Worm (Caenorhabditis elegans) whole organism, young adult: Measurements from ENCODE around the gene rde-8.

ENCODE experiments used
- B0336.3 ChIP-seq: fragments of 200-800 bp; sonication (Bioruptor generic); IDR thresholded peaks from 2 replicates; pipeline ENCODE4 v1.3.6; 2022; ENCODE audit warnings: missing genetic modification characterization, missing compliant biosample characterization
- C17E4.6 ChIP-seq: fragments of 200-800 bp; sonication (Bioruptor generic); IDR thresholded peaks from 2 replicates; pipeline ENCODE4 v1.3.6; 2022; ENCODE audit warnings: missing genetic modification reagents, missing genetic modification characterization, missing compliant biosample characterization
- F33H1.4 ChIP-seq: fragments of 200-800 bp; sonication (Bioruptor generic); IDR thresholded peaks from 2 replicates; pipeline ENCODE4 v1.3.6; 2022; ENCODE audit warnings: missing genetic modification reagents, missing genetic modification characterization, missing compliant biosample characterization
- F57A8.1 ChIP-seq: fragments of 200-800 bp; sonication (Bioruptor generic); optimal IDR thresholded peaks from 2 replicates; lab custom pipeline; 2018; ENCODE audit warnings: mild to moderate bottlenecking, missing genetic modification characterization, moderate library complexity, missing compliant biosample characterization
- K11D2.4 ChIP-seq: fragments of 200-800 bp; sonication (Bioruptor generic); IDR thresholded peaks from 2 replicates; pipeline ENCODE4 v1.3.6; 2022; ENCODE audit warnings: missing genetic modification reagents, missing genetic modification characterization, missing compliant biosample characterization
- T26A5.8 ChIP-seq: sonication (generic microtip); optimal IDR thresholded peaks from 2 replicates; lab custom pipeline; 2016; ENCODE audit warnings: missing genetic modification characterization, missing compliant biosample characterization
- Y53G8AR.9 ChIP-seq: fragments of 200-800 bp; sonication (Bioruptor generic); conservative IDR thresholded peaks from 2 replicates; pipeline ENCODE4 v1.3.6; 2022; ENCODE audit warnings: missing genetic modification reagents, missing genetic modification characterization, missing compliant biosample characterization
- ZK185.1 ChIP-seq: sonication (generic microtip); optimal IDR thresholded peaks from 2 replicates; lab custom pipeline; 2016; ENCODE audit warnings: mild to moderate bottlenecking, missing genetic modification characterization, missing compliant biosample characterization; ENCODE audit not compliant: poor library complexity, severe bottlenecking
- akir-1 ChIP-seq: fragments of 200-800 bp; sonication (Bioruptor generic); optimal IDR thresholded peaks from 2 replicates; lab custom pipeline; 2018; ENCODE audit warnings: mild to moderate bottlenecking, missing genetic modification characterization, moderate library complexity, missing compliant biosample characterization
- aptf-2 ChIP-seq: fragments of 200-800 bp; sonication (Bioruptor generic); conservative IDR thresholded peaks from 2 replicates; pipeline ENCODE4 v1.3.6; 2022; ENCODE audit warnings: missing genetic modification reagents, missing genetic modification characterization, missing compliant biosample characterization
- atf-7 ChIP-seq: sonication (generic microtip); optimal IDR thresholded peaks from 2 replicates; lab custom pipeline; 2017; ENCODE audit warnings: mild to moderate bottlenecking, missing genetic modification characterization, missing compliant biosample characterization
- attf-3 ChIP-seq: fragments of 200-800 bp; sonication (Bioruptor generic); conservative IDR thresholded peaks from 2 replicates; pipeline ENCODE4 v1.3.6; 2022; ENCODE audit warnings: missing genetic modification reagents, missing genetic modification characterization, missing compliant biosample characterization
- ceh-40 ChIP-seq: fragments of 200-800 bp; sonication (Bioruptor generic); IDR thresholded peaks from 2 replicates; pipeline ENCODE4 v1.3.6; 2022; ENCODE audit warnings: missing genetic modification characterization, missing compliant biosample characterization
- dpl-1 ChIP-seq: fragments of 150-350 bp; optimal IDR thresholded peaks from 2 replicates; lab custom pipeline; 2014; ENCODE audit warnings: missing biosample characterization, missing genetic modification reagents, missing genetic modification characterization
- efl-1 ChIP-seq: fragments of 150-350 bp; optimal IDR thresholded peaks from 2 replicates; lab custom pipeline; 2014; ENCODE audit warnings: missing biosample characterization, missing genetic modification reagents, missing genetic modification characterization
- ekl-4 ChIP-seq: fragments of 200-800 bp; sonication (Bioruptor generic); IDR thresholded peaks from 2 replicates; pipeline ENCODE4 v1.3.6; 2022; ENCODE audit warnings: missing genetic modification reagents, missing genetic modification characterization, missing compliant biosample characterization
- ets-4 ChIP-seq: fragments of 200-800 bp; sonication (Bioruptor generic); optimal IDR thresholded peaks from 2 replicates; lab custom pipeline; 2018; ENCODE audit warnings: mild to moderate bottlenecking, missing genetic modification characterization, missing compliant biosample characterization
- fkh-3 ChIP-seq: sonication (generic microtip); optimal IDR thresholded peaks from 2 replicates; lab custom pipeline; 2016; ENCODE audit warnings: mild to moderate bottlenecking, missing genetic modification characterization, missing compliant biosample characterization
- hmg-1.2 ChIP-seq: fragments of 200-800 bp; sonication (Bioruptor generic); IDR thresholded peaks from 2 replicates; pipeline ENCODE4 v1.3.6; 2022; ENCODE audit warnings: missing genetic modification reagents, missing genetic modification characterization, missing compliant biosample characterization
- lin-35 ChIP-seq, 3 experiments: fragments of 150-350 bp in 2 of 3; sonication (generic microtip) in 1 of 3; optimal IDR thresholded peaks; 2 replicates each; lab custom pipeline; 2014 to 2018; ENCODE audit warnings: missing biosample characterization in 3 of 3, missing genetic modification characterization in 3 of 3, missing genetic modification reagents in 3 of 3
- lin-40 ChIP-seq: sonication (generic microtip); optimal IDR thresholded peaks from 2 replicates; lab custom pipeline; 2016; ENCODE audit warnings: missing genetic modification characterization, mild to moderate bottlenecking, missing compliant biosample characterization, missing genotype, missing genetic modification reagents
- lin-54 ChIP-seq: fragments of 200-800 bp; sonication (Bioruptor generic); optimal IDR thresholded peaks from 2 replicates; lab custom pipeline; 2018; ENCODE audit warnings: mild to moderate bottlenecking, missing genetic modification characterization, missing compliant biosample characterization
- lir-1 ChIP-seq: fragments of 200-800 bp; sonication (Bioruptor generic); conservative IDR thresholded peaks from 2 replicates; pipeline ENCODE4 v1.3.6; 2022; ENCODE audit warnings: missing genetic modification reagents, missing genetic modification characterization, missing compliant biosample characterization
- lsl-1 ChIP-seq: fragments of 200-800 bp; sonication (Bioruptor generic); optimal IDR thresholded peaks from 2 replicates; lab custom pipeline; 2018; ENCODE audit warnings: mild to moderate bottlenecking, missing genetic modification characterization, moderate library complexity, missing compliant biosample characterization
- madf-10 ChIP-seq: sonication (generic microtip); optimal IDR thresholded peaks from 2 replicates; lab custom pipeline; 2016; ENCODE audit warnings: mild to moderate bottlenecking, missing genetic modification characterization, missing compliant biosample characterization
- madf-3 ChIP-seq: fragments of 200-800 bp; sonication (Bioruptor generic); IDR thresholded peaks from 2 replicates; pipeline ENCODE4 v1.3.6; 2022; ENCODE audit warnings: missing genetic modification reagents, missing genetic modification characterization, missing compliant biosample characterization
- madf-6 ChIP-seq: fragments of 200-800 bp; sonication (Bioruptor generic); IDR thresholded peaks from 2 replicates; pipeline ENCODE4 v1.3.6; 2022; ENCODE audit warnings: missing genetic modification reagents, missing genetic modification characterization, missing compliant biosample characterization
- mcd-1 ChIP-seq: fragments of 200-800 bp; sonication (Bioruptor generic); IDR thresholded peaks from 2 replicates; pipeline ENCODE4 v1.3.6; 2022; ENCODE audit warnings: missing genetic modification reagents, missing genetic modification characterization, missing compliant biosample characterization
- nfyb-1 ChIP-seq: fragments of 200-800 bp; sonication (Bioruptor generic); IDR thresholded peaks from 2 replicates; pipeline ENCODE4 v1.3.6; 2022; ENCODE audit warnings: missing genetic modification reagents, missing genetic modification characterization, missing compliant biosample characterization
- nhr-80 ChIP-seq: sonication (generic microtip); optimal IDR thresholded peaks from 2 replicates; lab custom pipeline; 2016; ENCODE audit warnings: missing genetic modification characterization, missing compliant biosample characterization
- pbrm-1 ChIP-seq: fragments of 200-800 bp; sonication (Bioruptor generic); IDR thresholded peaks from 2 replicates; pipeline ENCODE4 v1.3.6; 2022; ENCODE audit warnings: missing genetic modification reagents, missing genetic modification characterization, missing compliant biosample characterization
- rcor-1 ChIP-seq: fragments of 200-800 bp; sonication (Bioruptor generic); IDR thresholded peaks from 2 replicates; pipeline ENCODE4 v1.3.6; 2022; ENCODE audit warnings: missing genetic modification reagents, missing genetic modification characterization, missing compliant biosample characterization
- sea-2 ChIP-seq: fragments of 200-800 bp; sonication (Bioruptor generic); IDR thresholded peaks from 2 replicates; pipeline ENCODE4 v1.3.6; 2022; ENCODE audit warnings: missing genetic modification characterization, missing compliant biosample characterization
- snpc-1.1 ChIP-seq: sonication (generic microtip); optimal IDR thresholded peaks from 2 replicates; lab custom pipeline; 2017; ENCODE audit warnings: missing genetic modification characterization, mild to moderate bottlenecking, missing compliant biosample characterization, antibody characterized with exemption, moderate library complexity, missing genotype, missing genetic modification reagents; ENCODE audit not compliant: insufficient read depth
- snpc-3.4 ChIP-seq: sonication (generic microtip); optimal IDR thresholded peaks from 2 replicates; lab custom pipeline; 2017; ENCODE audit warnings: missing genetic modification characterization, mild to moderate bottlenecking, missing compliant biosample characterization, antibody characterized with exemption, moderate library complexity, missing genotype, missing genetic modification reagents
- snpc-4 ChIP-seq, 5 experiments: fragments of 150-350 bp in 1 of 5; sonication (generic microtip) in 4 of 5; optimal IDR thresholded peaks; 2 replicates each; lab custom pipeline; 2014 to 2018; ENCODE audit warnings: missing genetic modification characterization in 5 of 5, missing biosample characterization in 3 of 5, antibody characterized with exemption in 2 of 5, mild to moderate bottlenecking in 2 of 5, missing compliant biosample characterization in 2 of 5, missing genotype in 2 of 5, moderate library complexity in 2 of 5, missing genetic modification reagents in 1 of 5
- tbp1 ChIP-seq: fragments of 200-800 bp; sonication (Bioruptor generic); optimal IDR thresholded peaks from 2 replicates; lab custom pipeline; 2018; ENCODE audit warnings: mild to moderate bottlenecking, missing genetic modification characterization, missing compliant biosample characterization
- tlf-1 ChIP-seq: fragments of 200-800 bp; sonication (Bioruptor generic); optimal IDR thresholded peaks from 2 replicates; lab custom pipeline; 2018; ENCODE audit warnings: mild to moderate bottlenecking, missing genetic modification characterization, missing compliant biosample characterization
- xnd-1 ChIP-seq: sonication (generic microtip); optimal IDR thresholded peaks from 2 replicates; lab custom pipeline; 2016; ENCODE audit warnings: missing genotype, missing genetic modification reagents, missing genetic modification characterization, missing compliant biosample characterization
- zfh-2 ChIP-seq: fragments of 200-800 bp; sonication (Bioruptor generic); conservative IDR thresholded peaks from 2 replicates; pipeline ENCODE4 v1.3.6; 2022; ENCODE audit warnings: missing genetic modification reagents, missing genetic modification characterization, missing compliant biosample characterization
- ztf-18 ChIP-seq: sonication (generic microtip); optimal IDR thresholded peaks from 2 replicates; lab custom pipeline; 2016; ENCODE audit warnings: missing genotype, mild to moderate bottlenecking, missing genetic modification characterization, missing compliant biosample characterization
- ztf-26 ChIP-seq: sonication (generic microtip); optimal IDR thresholded peaks from 2 replicates; lab custom pipeline; 2017; ENCODE audit warnings: missing genetic modification characterization, missing compliant biosample characterization
- ztf-6 ChIP-seq: fragments of 200-800 bp; sonication (Bioruptor generic); IDR thresholded peaks from 2 replicates; pipeline ENCODE4 v1.3.6; 2022; ENCODE audit warnings: missing genetic modification reagents, missing genetic modification characterization, missing compliant biosample characterization

The rde-8 gene

ce11 chrIV:7103211-7103679 is at the start of gene rde-8, which contains the start of gene ZC477.3:
Gene rde-8 (minus strand): TSS chrIV:7103261.
Gene ZC477.3 (plus strand): TSS chrIV:7103492.
- TF ChIP-seq ztf-6 (GFP tag; lab: Robert Waterston, UW), result no peak
- peak; percentile 36 for TF ChIP-seq dpl-1
- peak; percentile 39 for TF ChIP-seq lsl-1
- TF ChIP-seq atf-7, result no peak
- TF ChIP-seq attf-3 (GFP tag; lab: Robert Waterston, UW), result peak; percentile 60; the same call in 1 of the 2 replicates
- TF ChIP-seq tbp1 (GFP tag; lab: Kevin White, UChicago), result peak; percentile 26
- TF ChIP-seq rcor-1 (GFP tag; lab: Robert Waterston, UW), result peak; percentile 30; the same call in 1 of the 2 replicates
- TF ChIP-seq ZK185.1, result peak; percentile 31
- TF ChIP-seq ztf-26, result no peak
- TF ChIP-seq nhr-80 (tag; lab: Kevin White, UChicago), result peak; percentile 17
- peak; percentile 48 for TF ChIP-seq snpc-3.4
- TF ChIP-seq F57A8.1 (GFP tag; lab: Kevin White, UChicago), result no peak
- peak; percentile 10 for TF ChIP-seq snpc-1.1
- no peak for TF ChIP-seq fkh-3 (tag; lab: Kevin White, UChicago)
- peak; percentile 95 for TF ChIP-seq ztf-18 (tag; lab: Kevin White, UChicago)
- 0 out of 2 replicates have a peak, but pooled peaks have one; percentile 8 for TF ChIP-seq ekl-4 (GFP tag; lab: Robert Waterston, UW)
- no peak for TF ChIP-seq aptf-2 (GFP tag; lab: Robert Waterston, UW)
- no peak for TF ChIP-seq T26A5.8 (tag; lab: Kevin White, UChicago)
- peak; percentile 74 for TF ChIP-seq lin-54 (GFP tag; lab: Kevin White, UChicago)
- TF ChIP-seq B0336.3 (GFP tag; lab: Robert Waterston, UW), result peak; percentile 54; the same call in 1 of the 2 replicates
- TF ChIP-seq madf-10, result no peak
- peak; percentile 17 for TF ChIP-seq xnd-1 (tag; lab: Kevin White, UChicago)
- TF ChIP-seq nfyb-1 (GFP tag; lab: Robert Waterston, UW), result 0 out of 2 replicates have a peak, but pooled peaks have one; percentile 29
- TF ChIP-seq ets-4 (GFP tag; lab: Kevin White, UChicago), result no peak
- no peak for TF ChIP-seq sea-2
- TF ChIP-seq ceh-40 (GFP tag; lab: Robert Waterston, UW), result no peak
- peak; percentile 52; the same call in 1 of the 2 replicates for TF ChIP-seq madf-6 (GFP tag; lab: Robert Waterston, UW)
- peak; percentile 76 for TF ChIP-seq lin-40
- TF ChIP-seq Y53G8AR.9 (GFP tag; lab: Robert Waterston, UW), result 0 out of 2 replicates have a peak, but pooled peaks have one; percentile 30
- TF ChIP-seq efl-1 (GFP tag; lab: Kevin White, UChicago), result peak; percentile 12
- 0 out of 2 replicates have a peak, but pooled peaks have one; percentile 1 for TF ChIP-seq madf-3
- no peak for TF ChIP-seq akir-1 (GFP tag; lab: Kevin White, UChicago)
- peak; percentile 36; the same call in 1 of the 2 replicates for TF ChIP-seq hmg-1.2 (GFP tag; lab: Robert Waterston, UW)
- TF ChIP-seq zfh-2 (GFP tag; lab: Robert Waterston, UW), result no peak
- peak; percentile 65 for TF ChIP-seq F33H1.4
- no peak for TF ChIP-seq snpc-4 (GFP tag; optimal IDR thresholded peaks at IDR 0.05; lab: Kevin White, UChicago)
- TF ChIP-seq snpc-4 (tag; optimal IDR thresholded peaks at IDR 0.05; lab: Kevin White, UChicago), result peak in 3 of 4 experiments; percentile 31 to 79 (median 70)
- TF ChIP-seq K11D2.4 (GFP tag; lab: Robert Waterston, UW), result peak; percentile 27; the same call in 1 of the 2 replicates
- TF ChIP-seq lir-1 (GFP tag; lab: Robert Waterston, UW), result peak; percentile 19; the same call in 1 of the 2 replicates
- peak; percentile 79 for TF ChIP-seq mcd-1 (GFP tag; lab: Robert Waterston, UW)
- 0 out of 2 replicates have a peak, but pooled peaks have one; percentile 36 for TF ChIP-seq pbrm-1 (GFP tag; lab: Robert Waterston, UW)
- peak in 1 of 3 experiments; percentile 77 for TF ChIP-seq lin-35 (GFP tag; optimal IDR thresholded peaks at IDR 0.05; lab: Kevin White, UChicago)
- TF ChIP-seq tlf-1 (GFP tag; lab: Kevin White, UChicago), result peak; percentile 31
- TF ChIP-seq C17E4.6 (GFP tag; lab: Robert Waterston, UW), result no peak
